Fruit fly (Drosophila melanogaster) whole organism, embryonic: ENCODE data around the gene Mms19.

Source experiments
- Ada2b ChIP-seq: fragments of 200-800 bp; sonication (Bioruptor generic); IDR thresholded peaks from 2 replicates; pipeline ENCODE4 v1.3.6; 2022; ENCODE audit warnings: missing biosample characterization, missing genetic modification characterization
- Antp ChIP-seq: fragments of 200-800 bp; sonication (Bioruptor generic); optimal IDR thresholded peaks from 3 replicates; lab custom pipeline; 2016; ENCODE audit warnings: missing biosample characterization, missing genetic modification characterization
- Bdp1 ChIP-seq: fragments of 200-800 bp; sonication (Bioruptor generic); optimal IDR thresholded peaks from 3 replicates; lab custom pipeline; 2016; ENCODE audit warnings: missing biosample characterization, missing genetic modification characterization
- CG10274 ChIP-seq: fragments of 200-800 bp; sonication (Bioruptor generic); optimal IDR thresholded peaks from 3 replicates; lab custom pipeline; 2017; ENCODE audit warnings: missing biosample characterization, mild to moderate bottlenecking, missing genetic modification characterization
- CG10959 ChIP-seq: fragments of 200-800 bp; sonication (Bioruptor generic); IDR thresholded peaks from 2 replicates; pipeline ENCODE4 v1.3.6; 2022; ENCODE audit warnings: missing biosample characterization, missing genetic modification characterization
- CG11504 ChIP-seq: fragments of 200-800 bp; sonication (Bioruptor generic); optimal IDR thresholded peaks from 3 replicates; lab custom pipeline; 2019; ENCODE audit warnings: missing biosample characterization, mild to moderate bottlenecking, missing genetic modification characterization, moderate library complexity
- CG11560 ChIP-seq: fragments of 200-800 bp; sonication (Bioruptor generic); IDR thresholded peaks from 3 replicates; pipeline ENCODE4 v1.3.6; 2022; ENCODE audit warnings: missing biosample characterization, missing genetic modification characterization
- CG12299 ChIP-seq: fragments of 200-800 bp; sonication (Bioruptor generic); optimal IDR thresholded peaks from 2 replicates; lab custom pipeline; 2018; ENCODE audit warnings: missing biosample characterization, mild to moderate bottlenecking, missing genetic modification characterization
- CG1233 ChIP-seq: fragments of 200-800 bp; sonication (Bioruptor generic); optimal IDR thresholded peaks from 4 replicates; lab custom pipeline; 2018; ENCODE audit warnings: missing biosample characterization, mild to moderate bottlenecking, missing genetic modification characterization
- CG13775 ChIP-seq: fragments of 200-800 bp; sonication (Bioruptor generic); optimal IDR thresholded peaks from 3 replicates; lab custom pipeline; 2017; ENCODE audit warnings: missing biosample characterization, mild to moderate bottlenecking, missing genetic modification characterization
- CG1602 ChIP-seq: fragments of 200-800 bp; sonication (Bioruptor generic); optimal IDR thresholded peaks from 3 replicates; lab custom pipeline; 2016; ENCODE audit warnings: missing biosample characterization, missing genetic modification characterization
- CG16779 ChIP-seq: fragments of 200-800 bp; sonication (Bioruptor generic); IDR thresholded peaks from 2 replicates; pipeline ENCODE4 v1.3.6; 2022; ENCODE audit warnings: missing biosample characterization, missing genetic modification characterization
- CG1792 ChIP-seq: fragments of 200-800 bp; sonication (Bioruptor generic); optimal IDR thresholded peaks from 2 replicates; lab custom pipeline; 2016; ENCODE audit warnings: missing biosample characterization, missing genetic modification characterization
- CG32532 ChIP-seq: fragments of 200-800 bp; sonication (Bioruptor generic); IDR thresholded peaks from 2 replicates; pipeline ENCODE4 v1.3.6; 2022; ENCODE audit warnings: missing biosample characterization, missing genetic modification characterization
- CG34376 ChIP-seq: fragments of 200-800 bp; sonication (Bioruptor generic); optimal IDR thresholded peaks from 2 replicates; lab custom pipeline; 2018; ENCODE audit warnings: missing biosample characterization, mild to moderate bottlenecking, missing genetic modification characterization
- CG3847 ChIP-seq: fragments of 200-800 bp; sonication (Bioruptor generic); IDR thresholded peaks from 2 replicates; pipeline ENCODE4 v1.3.6; 2022; ENCODE audit warnings: missing biosample characterization, missing genetic modification characterization
- CG6254 ChIP-seq: fragments of 200-800 bp; sonication (Bioruptor generic); optimal IDR thresholded peaks from 3 replicates; lab custom pipeline; 2017; ENCODE audit warnings: mild to moderate bottlenecking, missing biosample characterization, missing genetic modification reagents, missing genetic modification characterization
- CG7963 ChIP-seq: fragments of 200-800 bp; sonication (Bioruptor generic); IDR thresholded peaks from 3 replicates; pipeline ENCODE4 v1.3.6; 2022; ENCODE audit warnings: missing biosample characterization, missing genetic modification characterization; ENCODE audit not compliant: partially characterized antibody
- CG8281 ChIP-seq: fragments of 200-800 bp; sonication (Bioruptor generic); optimal IDR thresholded peaks from 2 replicates; lab custom pipeline; 2018; ENCODE audit warnings: missing biosample characterization, mild to moderate bottlenecking, missing genetic modification characterization, moderate library complexity
- Dbx ChIP-seq: fragments of 200-800 bp; sonication (Bioruptor generic); IDR thresholded peaks from 3 replicates; pipeline ENCODE4 v1.3.6; 2022; ENCODE audit warnings: missing biosample characterization, missing genetic modification characterization
- Dll ChIP-seq: fragments of 200-800 bp; sonication (Bioruptor generic); IDR thresholded peaks from 4 replicates; pipeline ENCODE4 v1.3.6; 2022; ENCODE audit warnings: missing biosample characterization, missing genetic modification characterization; ENCODE audit not compliant: partially characterized antibody
- Mrtf ChIP-seq: fragments of 200-800 bp; sonication (Bioruptor generic); IDR thresholded peaks from 3 replicates; pipeline ENCODE4 v1.3.6; 2022; ENCODE audit warnings: missing biosample characterization, missing genetic modification characterization
- PHDP ChIP-seq: fragments of 200-800 bp; sonication (Bioruptor generic); optimal IDR thresholded peaks from 3 replicates; lab custom pipeline; 2018; ENCODE audit warnings: missing biosample characterization, mild to moderate bottlenecking, missing genetic modification characterization, moderate library complexity
- Pdp1 ChIP-seq, 2 experiments: fragments of 200-800 bp; sonication (Bioruptor generic); optimal IDR thresholded peaks; 3 replicates each; lab custom pipeline; 2016; ENCODE audit warnings: missing biosample characterization in 2 of 2, missing genetic modification characterization in 2 of 2, mild to moderate bottlenecking in 1 of 2, moderate library complexity in 1 of 2
- ara ChIP-seq: fragments of 200-800 bp; sonication (Bioruptor generic); IDR thresholded peaks from 2 replicates; pipeline ENCODE4 v1.3.6; 2022; ENCODE audit warnings: missing biosample characterization, missing genetic modification characterization
- chinmo ChIP-seq: fragments of 200-800 bp; sonication (Bioruptor generic); IDR thresholded peaks from 4 replicates; pipeline ENCODE4 v1.3.6; 2022; ENCODE audit warnings: missing biosample characterization, missing genetic modification characterization; ENCODE audit not compliant: partially characterized antibody
- chn ChIP-seq: fragments of 200-800 bp; sonication (Bioruptor generic); optimal IDR thresholded peaks from 2 replicates; lab custom pipeline; 2016; ENCODE audit warnings: missing biosample characterization, missing genetic modification characterization
- ci ChIP-seq: fragments of 200-800 bp; sonication (Bioruptor generic); IDR thresholded peaks from 3 replicates; pipeline ENCODE4 v1.3.6; 2022; ENCODE audit warnings: missing biosample characterization, missing genetic modification characterization
- gem ChIP-seq: fragments of 200-800 bp; sonication (Bioruptor generic); optimal IDR thresholded peaks from 2 replicates; lab custom pipeline; 2019; ENCODE audit warnings: missing biosample characterization, mild to moderate bottlenecking, missing genetic modification characterization, moderate library complexity
- gro ChIP-seq: fragments of 200-800 bp; sonication (Bioruptor generic); optimal IDR thresholded peaks from 2 replicates; lab custom pipeline; 2016; ENCODE audit warnings: missing biosample characterization, missing genetic modification characterization
- gsb ChIP-seq: fragments of 200-800 bp; sonication (Bioruptor generic); IDR thresholded peaks from 2 replicates; pipeline ENCODE4 v1.3.6; 2022; ENCODE audit warnings: missing biosample characterization, missing genetic modification characterization
- hbn ChIP-seq: fragments of 200-800 bp; sonication (Bioruptor generic); IDR thresholded peaks from 2 replicates; pipeline ENCODE4 v1.3.6; 2022; ENCODE audit warnings: missing biosample characterization, missing genetic modification characterization; ENCODE audit not compliant: partially characterized antibody
- kay ChIP-seq: fragments of 200-800 bp; sonication (Bioruptor generic); optimal IDR thresholded peaks from 2 replicates; lab custom pipeline; 2016; ENCODE audit warnings: missing biosample characterization, missing genetic modification characterization
- lov ChIP-seq, 2 experiments: fragments of 200-800 bp in 1 of 2; fragments of >200 bp in 1 of 2; sonication (Bioruptor generic) in 1 of 2; IDR thresholded peaks in 1 of 2; optimal IDR thresholded peaks in 1 of 2; 2 replicates in 1 of 2; 3 replicates in 1 of 2; pipeline versions ENCODE4 v1.3.6 to Lab custom; 2017 to 2022; ENCODE audit warnings: missing biosample characterization in 1 of 2, missing genetic modification characterization in 1 of 2
- luna ChIP-seq: fragments of 200-800 bp; sonication (Bioruptor generic); optimal IDR thresholded peaks from 2 replicates; lab custom pipeline; 2016; ENCODE audit warnings: missing biosample characterization, missing genetic modification characterization
- nom ChIP-seq: fragments of 200-800 bp; sonication (Bioruptor generic); optimal IDR thresholded peaks from 2 replicates; lab custom pipeline; 2017; ENCODE audit warnings: missing biosample characterization, missing genetic modification characterization, mild to moderate bottlenecking, moderate library complexity, missing genetic modification reagents
- org-1 ChIP-seq: fragments of 200-800 bp; sonication (Bioruptor generic); optimal IDR thresholded peaks from 2 replicates; lab custom pipeline; 2017; ENCODE audit warnings: missing biosample characterization, missing genetic modification characterization
- otp ChIP-seq: fragments of 200-800 bp; sonication (Bioruptor generic); IDR thresholded peaks from 3 replicates; pipeline ENCODE4, ENCODE4 v1.3.6; 2022; ENCODE audit warnings: missing biosample characterization, missing genetic modification characterization
- pb ChIP-seq: fragments of 200-800 bp; sonication (Bioruptor generic); optimal IDR thresholded peaks from 3 replicates; lab custom pipeline; 2016; ENCODE audit warnings: missing biosample characterization, missing genetic modification characterization
- schlank ChIP-seq: fragments of 200-800 bp; sonication (Bioruptor generic); optimal IDR thresholded peaks from 2 replicates; lab custom pipeline; 2018; ENCODE audit warnings: missing biosample characterization, mild to moderate bottlenecking, missing genetic modification characterization
- sim ChIP-seq: fragments of 200-800 bp; sonication (Bioruptor generic); IDR thresholded peaks from 2 replicates; pipeline ENCODE4 v1.3.6; 2022; ENCODE audit warnings: missing biosample characterization, missing genetic modification characterization
- sima ChIP-seq: fragments of 200-800 bp; sonication (Bioruptor generic); optimal IDR thresholded peaks from 2 replicates; lab custom pipeline; 2016; ENCODE audit warnings: missing biosample characterization, missing genetic modification characterization
- slbo ChIP-seq: fragments of 200-800 bp; sonication (Bioruptor generic); IDR thresholded peaks from 2 replicates; pipeline ENCODE4 v1.3.6; 2022; ENCODE audit warnings: missing biosample characterization, missing genetic modification characterization
- sqz ChIP-seq: fragments of 200-800 bp; sonication (Bioruptor generic); optimal IDR thresholded peaks from 3 replicates; lab custom pipeline; 2018; ENCODE audit warnings: missing biosample characterization, mild to moderate bottlenecking, missing genetic modification characterization
- tio ChIP-seq: fragments of 200-800 bp; sonication (Bioruptor generic); optimal IDR thresholded peaks from 2 replicates; lab custom pipeline; 2017; ENCODE audit warnings: missing biosample characterization, missing genetic modification characterization, inconsistent platforms
- unc-4 ChIP-seq: fragments of 200-800 bp; sonication (Bioruptor generic); IDR thresholded peaks from 2 replicates; pipeline ENCODE4 v1.3.6; 2022; ENCODE audit warnings: missing biosample characterization, missing genetic modification characterization; ENCODE audit not compliant: partially characterized antibody
- usp ChIP-seq: fragments of >200 bp; optimal IDR thresholded peaks from 2 replicates; lab custom pipeline; 2017; ENCODE audit warnings: missing biosample characterization, missing genetic modification characterization
- vvl ChIP-seq: fragments of 200-800 bp; sonication (Bioruptor generic); IDR thresholded peaks from 2 replicates; pipeline ENCODE4 v1.3.6; 2022; ENCODE audit warnings: missing biosample characterization, missing genetic modification characterization
- z ChIP-seq: fragments of 200-800 bp; sonication (Bioruptor generic); IDR thresholded peaks from 3 replicates; pipeline ENCODE4 v1.3.6; 2022; ENCODE audit warnings: missing biosample characterization, missing genetic modification characterization
- zfh2 ChIP-seq: fragments of 200-800 bp; sonication (Bioruptor generic); optimal IDR thresholded peaks from 2 replicates; lab custom pipeline; 2016; ENCODE audit warnings: missing biosample characterization, missing genetic modification characterization

The Mms19 gene

dm6 chr3R:5232197-5232607 is at the start of gene Mms19, which contains the start of gene Kat60 (continued):
- no peak for TF ChIP-seq sim (GFP tag; lab: Robert Waterston, UW)
- TF ChIP-seq CG12299 (tag; lab: Kevin White, UChicago) = peak; percentile 34
- TF ChIP-seq Mrtf (GFP tag; lab: Robert Waterston, UW) = no peak
- no peak for TF ChIP-seq PHDP (tag; lab: Kevin White, UChicago)
- TF ChIP-seq CG8281 = no peak
- peak; percentile 92 for TF ChIP-seq CG7963 (GFP tag; lab: Robert Waterston, UW)
- TF ChIP-seq ci (GFP tag; lab: Robert Waterston, UW) = peak; percentile 59; the same call in 2 of the 3 replicates
- peak; percentile 83 for TF ChIP-seq CG6254
- TF ChIP-seq otp (GFP tag; lab: Robert Waterston, UW) = 0 out of 3 replicates have a peak, but pooled peaks have one; percentile 30
- no peak for TF ChIP-seq z (GFP tag; lab: Robert Waterston, UW)
- TF ChIP-seq unc-4 = peak; percentile 90
- peak; percentile 39; the same call in 1 of the 2 replicates for TF ChIP-seq Ada2b (GFP tag; lab: Robert Waterston, UW)
- no peak for TF ChIP-seq org-1 (GFP tag; lab: Kevin White, UChicago)
- peak; percentile 87 for TF ChIP-seq zfh2 (GFP tag; lab: Kevin White, UChicago)
- peak; percentile 36 for TF ChIP-seq pb (GFP tag; lab: Kevin White, UChicago)
- no peak for TF ChIP-seq nom (GFP tag; lab: Kevin White, UChicago)
- peak; percentile 61 for TF ChIP-seq CG1602 (GFP tag; lab: Kevin White, UChicago)
- peak; percentile 96 for TF ChIP-seq Dll
- TF ChIP-seq sqz (GFP tag; lab: Kevin White, UChicago) = no peak
- peak; percentile 83 for TF ChIP-seq CG3847
- TF ChIP-seq chinmo (GFP tag; lab: Robert Waterston, UW) = peak; percentile 36; the same call in 2 of the 4 replicates
- peak; percentile 73; the same call in 2 of the 3 replicates for TF ChIP-seq Dbx (GFP tag; lab: Robert Waterston, UW)
- peak; percentile 80 for TF ChIP-seq CG13775 (GFP tag; lab: Kevin White, UChicago)
- TF ChIP-seq ara (GFP tag; lab: Robert Waterston, UW) = peak; percentile 72
- TF ChIP-seq Antp (GFP tag; lab: Kevin White, UChicago) = peak; percentile 47
- TF ChIP-seq lov (optimal IDR thresholded peaks at IDR 0.05; lab: Kevin White, UChicago) = no peak
- TF ChIP-seq lov (GFP tag; IDR thresholded peaks at IDR 0.05; lab: Robert Waterston, UW) = 0 out of 3 replicates have a peak, but pooled peaks have one; percentile 24
- TF ChIP-seq usp (GFP tag; lab: Kevin White, UChicago) = no peak
- TF ChIP-seq tio (GFP tag; lab: Kevin White, UChicago) = peak; percentile 31
- TF ChIP-seq Bdp1 = peak; percentile 43
- TF ChIP-seq CG10274 (GFP tag; lab: Kevin White, UChicago) = no peak
- TF ChIP-seq luna (GFP tag; lab: Kevin White, UChicago) = no peak
- TF ChIP-seq slbo = peak; percentile 85; the same call in 1 of the 2 replicates
- peak; percentile 36 for TF ChIP-seq CG34376 (GFP tag; lab: Kevin White, UChicago)
- TF ChIP-seq CG16779 (GFP tag; lab: Robert Waterston, UW) = no peak
- TF ChIP-seq CG32532 (GFP tag; lab: Robert Waterston, UW) = peak; percentile 71
- no peak for TF ChIP-seq CG10959 (GFP tag; lab: Robert Waterston, UW)
- TF ChIP-seq CG11560 (tag; lab: Robert Waterston, UW) = peak; percentile 69; the same call in 2 of the 3 replicates
- peak; percentile 37 for TF ChIP-seq CG1233 (GFP tag; lab: Kevin White, UChicago)
- TF ChIP-seq chn (GFP tag; lab: Kevin White, UChicago) = peak; percentile 84
- peak; percentile 58 for TF ChIP-seq kay (GFP tag; lab: Kevin White, UChicago)
- TF ChIP-seq hbn (GFP tag; lab: Robert Waterston, UW) = peak; percentile 90
- peak; percentile 6 for TF ChIP-seq schlank (tag; lab: Kevin White, UChicago)
- TF ChIP-seq CG11504 = no peak
- TF ChIP-seq gem = no peak
- peak; percentile 65; the same call in 1 of the 2 replicates for TF ChIP-seq vvl (GFP tag; lab: Robert Waterston, UW)
- peak; percentile 29 for TF ChIP-seq gro
- peak; percentile 68 to 77 for TF ChIP-seq Pdp1 (GFP tag; optimal IDR thresholded peaks at IDR 0.05; lab: Kevin White, UChicago)
- no peak for TF ChIP-seq sima (GFP tag; lab: Kevin White, UChicago)
- peak; percentile 14 for TF ChIP-seq CG1792 (GFP tag; lab: Kevin White, UChicago)
- TF ChIP-seq gsb (GFP tag; lab: Robert Waterston, UW) = no peak
